Worm (Caenorhabditis elegans): ENCODE measurements around the gene msp-152.

The msp-152 gene

DNA sequence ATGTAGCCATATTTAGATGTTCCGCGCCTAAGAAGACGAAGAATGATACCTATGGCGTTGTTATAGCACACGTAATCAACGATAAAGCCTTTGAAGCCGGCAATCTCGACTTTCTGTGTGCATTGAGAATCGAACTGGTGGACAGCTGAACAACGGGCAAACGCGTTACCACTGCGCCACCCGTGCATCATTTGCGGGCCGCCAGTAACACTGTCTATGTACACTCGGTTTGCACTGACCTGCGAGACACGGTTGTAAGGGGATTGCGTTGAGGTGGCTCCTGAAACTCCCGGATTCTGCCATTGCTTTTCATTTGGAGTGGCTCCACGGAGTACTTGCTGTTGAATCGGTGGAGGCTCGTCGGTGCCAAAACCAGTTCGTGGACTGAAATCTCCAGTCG, 9.6 kb downstream of the msp-152 start (continued):
- TF ChIP-seq lin-15B (tag; optimal IDR thresholded peaks at IDR 0.05) (no peak), isw-1 (GFP tag; IDR thresholded peaks at IDR 0.05) (no peak), mab-9 (GFP tag; IDR thresholded peaks at IDR 0.05) (no peak), zag-1 (tag; optimal IDR thresholded peaks at IDR 0.05) (no peak), nhr-76 (tag; optimal IDR thresholded peaks at IDR 0.05) (no peak), nhr-90 (tag; optimal IDR thresholded peaks at IDR 0.05; ENCODE audit: poor library complexity) (peak; percentile 55), C04F5.9 (tag; optimal IDR thresholded peaks at IDR 0.05) (no peak), lin-14 (GFP tag; optimal IDR thresholded peaks at IDR 0.05) (peak; percentile 25), snpc-4 (tag; optimal IDR thresholded peaks at IDR 0.05) (no peak), alr-1 (tag; optimal IDR thresholded peaks at IDR 0.05; ENCODE audit: borderline replicate concordance) (no peak), lin-39 (tag; optimal IDR thresholded peaks at IDR 0.05) (no peak), unc-86 (tag; optimal IDR thresholded peaks at IDR 0.05) (no peak), hlh-17 (GFP tag; optimal IDR thresholded peaks at IDR 0.05; ENCODE audit: borderline replicate concordance) (no peak), nhr-85 (tag) (peak; percentile 63), swsn-7 (tag; optimal IDR thresholded peaks at IDR 0.05) (peak; percentile 39), nhr-237 (tag; optimal IDR thresholded peaks at IDR 0.05) (no peak), sup-37 (GFP tag; optimal IDR thresholded peaks at IDR 0.05) (no peak), irx-1 (tag; optimal IDR thresholded peaks at IDR 0.05) (no peak), zip-4 (GFP tag; optimal IDR thresholded peaks at IDR 0.05) (peak; percentile 23), unc-130 (tag; optimal IDR thresholded peaks at IDR 0.05) (no peak), fos-1 (tag; optimal IDR thresholded peaks at IDR 0.05) (no peak), hpl-2 (GFP tag; optimal IDR thresholded peaks at IDR 0.05) (no peak), fkh-4 (tag; optimal IDR thresholded peaks at IDR 0.05; ENCODE audit: borderline replicate concordance) (no peak), ceh-63 (GFP tag; optimal IDR thresholded peaks at IDR 0.05) (no peak), ceh-8 (GFP tag; optimal IDR thresholded peaks at IDR 0.05) (no peak), lsy-2 (tag; optimal IDR thresholded peaks at IDR 0.05) (peak; percentile 6 to 28), nhr-71 (tag; optimal IDR thresholded peaks at IDR 0.05) (peak; percentile 57), skn-1 (tag; optimal IDR thresholded peaks at IDR 0.05) (peak; percentile 8), ztf-4 (tag; optimal IDR thresholded peaks at IDR 0.05) (no peak), nhr-84 (tag; optimal IDR thresholded peaks at IDR 0.05) (no peak), snu-23 (GFP tag; optimal IDR thresholded peaks at IDR 0.05) (peak; percentile 66)

ce11 chrII:4942829-4943228, 10.0 kb downstream of the msp-152 start:
- TF ChIP-seq aly-2 (tag; optimal IDR thresholded peaks at IDR 0.05) (no peak), tlp-1 (tag; optimal IDR thresholded peaks at IDR 0.05) (peak; percentile 83), sox-4 (tag; optimal IDR thresholded peaks at IDR 0.05) (no peak), elt-3 (tag; optimal IDR thresholded peaks at IDR 0.05) (peak in 1 of 6 experiments; percentile 32), elt-2 (tag; optimal IDR thresholded peaks at IDR 0.05) (peak; percentile 94)

DNA sequence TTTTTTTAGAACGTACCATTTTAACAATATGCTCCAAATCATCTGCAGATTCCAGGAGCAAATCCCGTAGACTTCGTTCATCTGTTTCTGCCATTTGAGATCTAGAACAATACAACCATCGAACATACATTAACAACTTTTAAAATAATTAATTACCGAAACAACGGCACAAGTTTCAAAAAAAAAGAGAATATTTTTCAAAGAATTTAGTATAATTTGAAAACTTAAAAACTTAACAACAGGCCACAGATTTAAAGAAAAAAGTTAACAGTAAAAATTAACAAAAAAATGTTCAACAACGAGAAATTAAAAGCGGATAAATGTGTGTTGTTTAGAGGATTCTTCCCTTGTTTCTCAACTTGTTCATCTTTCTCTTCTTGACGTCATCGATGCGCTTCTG, 11.0 kb downstream of the msp-152 start, which contains the start of gene mdt-4:
Gene mdt-4 (minus strand): TSS at position 101 of the 400 bp plus-strand sequence.
- TF ChIP-seq ceh-90 (tag; optimal IDR thresholded peaks at IDR 0.05) (no peak), nhr-77 (tag; optimal IDR thresholded peaks at IDR 0.05) (no peak), ceh-88 (GFP tag; IDR thresholded peaks at IDR 0.05) (no peak), ces-1 (GFP tag; optimal IDR thresholded peaks at IDR 0.05) (no peak), rnt-1 (tag; optimal IDR thresholded peaks at IDR 0.05) (no peak), blmp-1 (tag; optimal IDR thresholded peaks at IDR 0.05) (no peak), ama-1 (optimal IDR thresholded peaks at IDR 0.05) (no peak)
